Fruit fly (Drosophila melanogaster) whole organism, embryonic: ENCODE results near the gene CG42553.

ENCODE experiments used
- Abd-B ChIP-seq: fragments of 200-800 bp; sonication (Bioruptor generic); optimal IDR thresholded peaks from 2 replicates; lab custom pipeline; 2018; ENCODE audit warnings: missing biosample characterization, mild to moderate bottlenecking, missing genetic modification characterization, moderate library complexity
- Adf1 ChIP-seq: fragments of 200-800 bp; sonication (Bioruptor generic); IDR thresholded peaks from 2 replicates; pipeline ENCODE4 v1.3.6; 2022; ENCODE audit warnings: missing biosample characterization, missing genetic modification characterization
- Antp ChIP-seq: fragments of 200-800 bp; sonication (Bioruptor generic); optimal IDR thresholded peaks from 3 replicates; lab custom pipeline; 2016; ENCODE audit warnings: missing biosample characterization, missing genetic modification characterization
- CG10321 ChIP-seq: fragments of 200-800 bp; sonication (Bioruptor generic); IDR thresholded peaks from 2 replicates; pipeline ENCODE4 v1.3.6; 2022; ENCODE audit warnings: missing biosample characterization, missing genetic modification characterization
- CG10543 ChIP-seq: fragments of 200-800 bp; sonication (Bioruptor generic); optimal IDR thresholded peaks from 3 replicates; lab custom pipeline; 2017; ENCODE audit warnings: missing biosample characterization, mild to moderate bottlenecking, missing genetic modification characterization, moderate library complexity
- CG10979 ChIP-seq: fragments of 200-800 bp; sonication (Bioruptor generic); optimal IDR thresholded peaks from 2 replicates; lab custom pipeline; 2018; ENCODE audit warnings: missing biosample characterization, mild to moderate bottlenecking, missing genetic modification characterization, moderate library complexity
- CG13424 ChIP-seq: fragments of 200-800 bp; sonication (Bioruptor generic); optimal IDR thresholded peaks from 2 replicates; lab custom pipeline; 2019; ENCODE audit warnings: missing biosample characterization, mild to moderate bottlenecking, missing genetic modification characterization, moderate library complexity
- CG13894 ChIP-seq: fragments of 200-800 bp; sonication (Bioruptor generic); optimal IDR thresholded peaks from 3 replicates; lab custom pipeline; 2018; ENCODE audit warnings: missing biosample characterization, mild to moderate bottlenecking, missing genetic modification characterization, moderate library complexity
- CG15514 ChIP-seq: fragments of 200-800 bp; sonication (Bioruptor generic); optimal IDR thresholded peaks from 3 replicates; lab custom pipeline; 2017; ENCODE audit warnings: missing biosample characterization, missing genetic modification characterization, mild to moderate bottlenecking, moderate library complexity, missing genetic modification reagents
- CG2116 ChIP-seq: fragments of 200-800 bp; sonication (Bioruptor generic); optimal IDR thresholded peaks from 3 replicates; lab custom pipeline; 2018; ENCODE audit warnings: missing biosample characterization, mild to moderate bottlenecking, missing genetic modification characterization
- CG30020 ChIP-seq: fragments of 200-800 bp; optimal IDR thresholded peaks from 2 replicates; lab custom pipeline; 2019; ENCODE audit warnings: missing biosample characterization, mild to moderate bottlenecking, missing genetic modification characterization, moderate library complexity
- CG3847 ChIP-seq: fragments of 200-800 bp; sonication (Bioruptor generic); IDR thresholded peaks from 2 replicates; pipeline ENCODE4 v1.3.6; 2022; ENCODE audit warnings: missing biosample characterization, missing genetic modification characterization
- CG3995 ChIP-seq: fragments of 200-800 bp; sonication (Bioruptor generic); optimal IDR thresholded peaks from 3 replicates; lab custom pipeline; 2016; ENCODE audit warnings: missing biosample characterization, missing genetic modification characterization
- CG5245 ChIP-seq: fragments of 200-800 bp; sonication (Bioruptor generic); optimal IDR thresholded peaks from 3 replicates; lab custom pipeline; 2016; ENCODE audit warnings: missing biosample characterization, missing genetic modification characterization
- CG5953 ChIP-seq: fragments of 200-800 bp; sonication (Bioruptor generic); IDR thresholded peaks from 2 replicates; pipeline ENCODE4 v1.3.6; 2022; ENCODE audit warnings: missing biosample characterization, missing genetic modification characterization
- CG7271 ChIP-seq: fragments of 200-800 bp; sonication (Bioruptor generic); optimal IDR thresholded peaks from 2 replicates; lab custom pipeline; 2018; ENCODE audit warnings: missing biosample characterization, mild to moderate bottlenecking, missing genetic modification characterization, moderate library complexity
- CG7372 ChIP-seq: fragments of 200-800 bp; sonication (Bioruptor generic); IDR thresholded peaks from 2 replicates; pipeline ENCODE4 v1.3.6; 2022; ENCODE audit warnings: missing biosample characterization, missing genetic modification characterization
- CG8281 ChIP-seq: fragments of 200-800 bp; sonication (Bioruptor generic); optimal IDR thresholded peaks from 2 replicates; lab custom pipeline; 2018; ENCODE audit warnings: missing biosample characterization, mild to moderate bottlenecking, missing genetic modification characterization, moderate library complexity
- CG8290 ChIP-seq, 3 experiments: fragments of 200-800 bp; sonication (Bioruptor generic); optimal IDR thresholded peaks; 2 replicates each; lab custom pipeline; 2016 to 2019; ENCODE audit warnings: missing biosample characterization in 3 of 3, missing genetic modification characterization in 3 of 3, mild to moderate bottlenecking in 2 of 3, moderate library complexity in 1 of 3
- CG9797 ChIP-seq: fragments of 200-800 bp; sonication (Bioruptor generic); optimal IDR thresholded peaks from 3 replicates; lab custom pipeline; 2018; ENCODE audit warnings: missing biosample characterization, mild to moderate bottlenecking, missing genetic modification characterization
- CrebB ChIP-seq: fragments of 200-800 bp; sonication (Bioruptor generic); optimal IDR thresholded peaks from 3 replicates; lab custom pipeline; 2018; ENCODE audit warnings: missing biosample characterization, mild to moderate bottlenecking, missing genetic modification characterization
- Fer2 ChIP-seq: fragments of 200-800 bp; sonication (Bioruptor generic); optimal IDR thresholded peaks from 2 replicates; lab custom pipeline; 2018; ENCODE audit warnings: missing biosample characterization, mild to moderate bottlenecking, missing genetic modification characterization, moderate library complexity
- GATAe ChIP-seq: fragments of 200-800 bp; sonication (Bioruptor generic); conservative IDR thresholded peaks from 2 replicates; pipeline ENCODE4 v1.3.6; 2022; ENCODE audit warnings: missing biosample characterization, missing genetic modification characterization
- Hr3 ChIP-seq: fragments of 200-800 bp; sonication (Bioruptor generic); optimal IDR thresholded peaks from 3 replicates; lab custom pipeline; 2016; ENCODE audit warnings: missing biosample characterization, missing genetic modification characterization
- Hr51 ChIP-seq, 2 experiments: fragments of 200-800 bp; sonication (Bioruptor generic); optimal IDR thresholded peaks; 2 replicates in 1 of 2; 3 replicates in 1 of 2; lab custom pipeline; 2016 to 2018; ENCODE audit warnings: missing biosample characterization in 2 of 2, missing genetic modification characterization in 2 of 2, mild to moderate bottlenecking in 1 of 2, moderate library complexity in 1 of 2
- NC2α ChIP-seq: fragments of 200-800 bp; sonication (Bioruptor generic); optimal IDR thresholded peaks from 2 replicates; lab custom pipeline; 2016; ENCODE audit warnings: missing biosample characterization, missing genetic modification characterization
- Oaz ChIP-seq: fragments of 200-800 bp; sonication (Bioruptor generic); IDR thresholded peaks from 2 replicates; pipeline ENCODE4 v1.3.6; 2022; ENCODE audit warnings: missing biosample characterization, missing genetic modification characterization
- Rfx ChIP-seq: fragments of 200-800 bp; sonication (Bioruptor generic); IDR thresholded peaks from 2 replicates; pipeline ENCODE4 v1.3.6; 2022; ENCODE audit warnings: missing biosample characterization, missing genetic modification characterization
- Stat92E ChIP-seq, 3 experiments: fragments of >200 bp in 2 of 3; fragments of 200-800 bp in 1 of 3; sonication (Bioruptor generic) in 1 of 3; optimal IDR thresholded peaks; 2 replicates each; lab custom pipeline; 2017 to 2019; ENCODE audit warnings: missing biosample characterization in 3 of 3, missing genetic modification characterization in 3 of 3, mild to moderate bottlenecking in 1 of 3, moderate library complexity in 1 of 3
- bcd ChIP-seq: fragments of 200-800 bp; sonication (Bioruptor generic); optimal IDR thresholded peaks from 2 replicates; lab custom pipeline; 2017; ENCODE audit warnings: missing biosample characterization, mild to moderate bottlenecking, missing genetic modification characterization
- chinmo ChIP-seq: fragments of 200-800 bp; sonication (Bioruptor generic); IDR thresholded peaks from 4 replicates; pipeline ENCODE4 v1.3.6; 2022; ENCODE audit warnings: missing biosample characterization, missing genetic modification characterization; ENCODE audit not compliant: partially characterized antibody
- en ChIP-seq: fragments of 200-800 bp; sonication (Bioruptor generic); optimal IDR thresholded peaks from 2 replicates; lab custom pipeline; 2016; ENCODE audit warnings: missing biosample characterization, missing genetic modification characterization
- ewg ChIP-seq: fragments of 200-800 bp; sonication (Bioruptor generic); optimal IDR thresholded peaks from 3 replicates; lab custom pipeline; 2017; ENCODE audit warnings: mild to moderate bottlenecking, missing biosample characterization, missing genetic modification reagents, missing genetic modification characterization
- ham ChIP-seq: fragments of 200-800 bp; sonication (Bioruptor generic); IDR thresholded peaks from 2 replicates; pipeline ENCODE4 v1.3.6; 2022; ENCODE audit warnings: missing biosample characterization, missing genetic modification characterization
- hbn ChIP-seq: fragments of 200-800 bp; sonication (Bioruptor generic); IDR thresholded peaks from 2 replicates; pipeline ENCODE4 v1.3.6; 2022; ENCODE audit warnings: missing biosample characterization, missing genetic modification characterization; ENCODE audit not compliant: partially characterized antibody
- jigr1 ChIP-seq: fragments of 200-800 bp; sonication (Bioruptor generic); IDR thresholded peaks from 3 replicates; pipeline ENCODE4 v1.3.6; 2022; ENCODE audit warnings: missing biosample characterization, missing genetic modification characterization
- maf-S ChIP-seq: fragments of 200-800 bp; sonication (Bioruptor generic); optimal IDR thresholded peaks from 2 replicates; lab custom pipeline; 2016; ENCODE audit warnings: missing biosample characterization, missing genetic modification characterization
- mam ChIP-seq: fragments of 200-800 bp; sonication (Bioruptor generic); optimal IDR thresholded peaks from 3 replicates; lab custom pipeline; 2016; ENCODE audit warnings: missing biosample characterization, missing genetic modification characterization
- nom ChIP-seq: fragments of 200-800 bp; sonication (Bioruptor generic); optimal IDR thresholded peaks from 2 replicates; lab custom pipeline; 2017; ENCODE audit warnings: missing biosample characterization, missing genetic modification characterization, mild to moderate bottlenecking, moderate library complexity, missing genetic modification reagents
- ranshi ChIP-seq: fragments of 200-800 bp; sonication (Bioruptor generic); IDR thresholded peaks from 2 replicates; pipeline ENCODE4 v1.3.6; 2022; ENCODE audit warnings: missing biosample characterization, missing genetic modification characterization
- sc ChIP-seq, 3 experiments: fragments of >200 bp in 2 of 3; fragments of 200-800 bp in 1 of 3; sonication (Bioruptor generic) in 1 of 3; optimal IDR thresholded peaks; 2 replicates in 2 of 3; 3 replicates in 1 of 3; lab custom pipeline; 2017; ENCODE audit warnings: mild to moderate bottlenecking in 1 of 3, missing biosample characterization in 1 of 3, missing genetic modification characterization in 1 of 3, missing genetic modification reagents in 1 of 3
- sd ChIP-seq: fragments of 200-800 bp; sonication (Bioruptor generic); optimal IDR thresholded peaks from 3 replicates; lab custom pipeline; 2018; ENCODE audit warnings: missing biosample characterization, mild to moderate bottlenecking, missing genetic modification characterization, moderate library complexity
- sr ChIP-seq: fragments of 200-800 bp; sonication (Bioruptor generic); IDR thresholded peaks from 3 replicates; pipeline ENCODE4 v1.3.6; 2022; ENCODE audit warnings: missing biosample characterization, missing genetic modification characterization
- ssp ChIP-seq: fragments of 200-800 bp; sonication (Bioruptor generic); IDR thresholded peaks from 2 replicates; pipeline ENCODE4 v1.3.6; 2022; ENCODE audit warnings: missing biosample characterization, missing genetic modification characterization
- sug ChIP-seq: fragments of 200-800 bp; optimal IDR thresholded peaks from 2 replicates; lab custom pipeline; 2019; ENCODE audit warnings: missing biosample characterization, mild to moderate bottlenecking, missing genetic modification characterization, moderate library complexity
- trem ChIP-seq: fragments of 200-800 bp; optimal IDR thresholded peaks from 3 replicates; lab custom pipeline; 2019; ENCODE audit warnings: missing biosample characterization, mild to moderate bottlenecking, missing genetic modification characterization, moderate library complexity
- trh ChIP-seq: fragments of 200-800 bp; sonication (Bioruptor generic); optimal IDR thresholded peaks from 2 replicates; lab custom pipeline; 2016; ENCODE audit warnings: missing biosample characterization, missing genetic modification characterization
- zfh2 ChIP-seq: fragments of 200-800 bp; sonication (Bioruptor generic); optimal IDR thresholded peaks from 2 replicates; lab custom pipeline; 2016; ENCODE audit warnings: missing biosample characterization, missing genetic modification characterization

CG42553 gene

DNA sequence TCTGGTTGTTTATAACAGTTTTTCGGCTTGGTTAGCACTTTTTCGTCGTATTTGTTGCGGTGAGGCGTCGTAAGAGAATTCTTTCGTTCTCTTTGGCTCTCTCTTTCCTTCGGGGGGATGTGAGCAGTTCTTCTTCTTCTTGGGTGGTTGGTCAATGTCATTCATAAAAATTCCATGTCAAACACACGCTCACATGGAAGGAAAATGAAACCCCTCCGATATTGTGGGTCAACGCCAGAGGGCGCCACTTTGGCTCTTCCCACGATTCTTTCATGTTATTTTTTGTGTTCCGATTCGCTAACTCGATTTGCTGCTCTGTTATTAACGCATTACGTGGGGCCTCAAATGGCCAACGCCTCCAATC, 49.0 kb downstream of the CG42553 start (continued):
- no peak for TF ChIP-seq ewg (GFP tag; lab: Kevin White, UChicago)
- peak; percentile 41 for TF ChIP-seq sug (tag; lab: Kevin White, UChicago)
- TF ChIP-seq sc (optimal IDR thresholded peaks at IDR 0.05; lab: Kevin White, UChicago) = no peak
- TF ChIP-seq sc (GFP tag; optimal IDR thresholded peaks at IDR 0.05; lab: Kevin White, UChicago) = no peak
- no peak for TF ChIP-seq ham (GFP tag; lab: Robert Waterston, UW)
- TF ChIP-seq Rfx (GFP tag; lab: Robert Waterston, UW) = 0 out of 2 replicates have a peak, but pooled peaks have one; percentile 29
- TF ChIP-seq CG10321 (GFP tag; lab: Robert Waterston, UW) = no peak
- TF ChIP-seq CG8290 (GFP tag; optimal IDR thresholded peaks at IDR 0.05; lab: Kevin White, UChicago) = no peak
- peak in 1 of 2 experiments; percentile 19 for TF ChIP-seq CG8290 (tag; optimal IDR thresholded peaks at IDR 0.05; lab: Kevin White, UChicago)
- TF ChIP-seq CG3995 (GFP tag; lab: Kevin White, UChicago) = no peak
- no peak for TF ChIP-seq nom (GFP tag; lab: Kevin White, UChicago)
- TF ChIP-seq CG3847 (GFP tag; lab: Robert Waterston, UW) = no peak
- TF ChIP-seq zfh2 (GFP tag; lab: Kevin White, UChicago) = no peak
- TF ChIP-seq sd (tag; lab: Kevin White, UChicago) = peak; percentile 83
- no peak for TF ChIP-seq CrebB (tag; lab: Kevin White, UChicago)
- no peak for TF ChIP-seq Hr3
- peak; percentile 94 for TF ChIP-seq CG13894
- TF ChIP-seq NC2α (GFP tag; lab: Kevin White, UChicago) = no peak
- TF ChIP-seq CG5245 (GFP tag; lab: Kevin White, UChicago) = no peak
- no peak for TF ChIP-seq CG7271 (tag; lab: Kevin White, UChicago)
- TF ChIP-seq CG30020 = no peak
- TF ChIP-seq CG5953 (GFP tag; lab: Robert Waterston, UW) = no peak
- 0 out of 3 replicates have a peak, but pooled peaks have one; percentile 35 for TF ChIP-seq sr (GFP tag; lab: Robert Waterston, UW)
- TF ChIP-seq CG13424 = no peak
- TF ChIP-seq Adf1 (GFP tag; lab: Robert Waterston, UW) = no peak
- no peak for TF ChIP-seq maf-S (GFP tag; lab: Kevin White, UChicago)
- no peak for TF ChIP-seq CG8281 (tag; lab: Kevin White, UChicago)
- TF ChIP-seq CG10543 (GFP tag; lab: Kevin White, UChicago) = no peak
- no peak for TF ChIP-seq trh (GFP tag; lab: Kevin White, UChicago)
- TF ChIP-seq CG10979 (tag; lab: Kevin White, UChicago) = no peak
- no peak for TF ChIP-seq trem (tag; lab: Kevin White, UChicago)

- TF ChIP-seq CG7372 (GFP tag; lab: Robert Waterston, UW) = peak; percentile 12; the same call in 1 of the 2 replicates
- TF ChIP-seq chinmo (GFP tag; lab: Robert Waterston, UW) = 0 out of 4 replicates have a peak, but pooled peaks have one; percentile 10
- TF ChIP-seq CG15514 (GFP tag; lab: Kevin White, UChicago) = peak; percentile 20
- TF ChIP-seq ssp (GFP tag; lab: Robert Waterston, UW) = no peak
These were observed 49.9 kb downstream of the CG42553 start for dm6 chr3L:883786-884185.

DNA sequence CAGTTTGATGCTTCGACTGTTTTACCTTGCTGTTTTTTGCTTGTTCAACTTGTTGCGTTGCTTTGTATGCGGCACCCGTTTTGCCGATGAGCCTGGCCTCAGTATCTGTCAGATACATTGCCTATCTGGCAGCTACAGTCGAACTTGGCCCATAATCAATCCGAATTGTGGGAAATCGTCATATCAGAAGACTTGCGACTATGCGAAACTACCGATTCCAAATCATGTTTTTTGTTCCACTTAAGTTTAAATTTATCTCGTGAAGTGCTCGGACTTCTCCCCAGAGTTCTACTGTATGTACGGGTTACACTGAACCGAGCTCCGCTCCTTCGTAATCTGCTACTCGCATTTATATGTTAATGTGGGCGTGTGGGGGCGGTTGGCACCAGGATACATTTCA, 50.3 kb downstream of the CG42553 start:
- no peak for TF ChIP-seq CG9797 (GFP tag; lab: Kevin White, UChicago)
- TF ChIP-seq Antp = no peak
- TF ChIP-seq chinmo (GFP tag; lab: Robert Waterston, UW) = 0 out of 4 replicates have a peak, but pooled peaks have one; percentile 2
- no peak for TF ChIP-seq en
- no peak for TF ChIP-seq Oaz (GFP tag; lab: Robert Waterston, UW)
- TF ChIP-seq Stat92E (GFP tag; optimal IDR thresholded peaks at IDR 0.05; lab: Kevin White, UChicago) = no peak
- 0 out of 2 replicates have a peak, but pooled peaks have one; percentile 10 for TF ChIP-seq GATAe (GFP tag; lab: Robert Waterston, UW)
- TF ChIP-seq mam = peak; percentile 26
- TF ChIP-seq CG2116 (GFP tag; lab: Kevin White, UChicago) = no peak
- TF ChIP-seq jigr1 (GFP tag; lab: Robert Waterston, UW) = no peak
- no peak for TF ChIP-seq Hr51 (GFP tag; optimal IDR thresholded peaks at IDR 0.05; lab: Kevin White, UChicago)
- no peak for TF ChIP-seq hbn
- TF ChIP-seq bcd (GFP tag; lab: Kevin White, UChicago) = no peak
- no peak for TF ChIP-seq Fer2 (tag; lab: Kevin White, UChicago)
- TF ChIP-seq ranshi (GFP tag; lab: Robert Waterston, UW) = no peak
- TF ChIP-seq Abd-B = no peak
